Fruit fly (Drosophila melanogaster): ENCODE measurements around the gene Atxn7.
A peak's percentile ranks its signal among the peaks of the same experiment; 100 is the strongest.

Atxn7 gene

DNA sequence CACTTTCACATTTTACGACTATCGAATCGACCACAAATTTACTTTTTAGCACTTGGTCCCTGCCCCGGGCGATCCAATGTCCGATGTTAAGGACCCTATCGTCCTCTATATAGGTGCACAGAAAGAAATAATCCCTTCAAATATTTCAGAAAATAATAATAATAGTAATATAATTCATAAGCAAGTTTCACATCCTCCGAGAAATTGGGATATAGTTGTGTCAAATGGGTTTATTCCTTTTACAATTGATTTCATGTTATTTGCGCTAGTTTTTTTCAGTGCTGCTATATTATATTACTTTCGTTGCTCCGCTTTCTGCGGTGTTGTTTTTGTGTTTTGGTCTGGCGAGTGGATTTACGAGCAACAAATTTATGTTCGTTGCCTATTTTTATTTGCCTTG is 27.2 kb upstream of the Atxn7 start (continued):
- peak; percentile 52 for TF ChIP-seq CoRest (tag; optimal IDR thresholded peaks at IDR 0.05)
- TF ChIP-seq CG30431 (GFP tag; optimal IDR thresholded peaks at IDR 0.05), result no peak
- TF ChIP-seq her (GFP tag; optimal IDR thresholded peaks at IDR 0.05), result no peak
- TF ChIP-seq Fer2 (tag; optimal IDR thresholded peaks at IDR 0.05), result no peak
- no peak for TF ChIP-seq CG12104 (GFP tag; optimal IDR thresholded peaks at IDR 0.05)
- no peak for TF ChIP-seq Hey (tag; optimal IDR thresholded peaks at IDR 0.05)
- TF ChIP-seq pros (GFP tag; optimal IDR thresholded peaks at IDR 0.05), result no peak
- no peak for TF ChIP-seq Hr78 (GFP tag; optimal IDR thresholded peaks at IDR 0.05)
- TF ChIP-seq Bteb2 (GFP tag; optimal IDR thresholded peaks at IDR 0.05), result no peak
- no peak for TF ChIP-seq da (GFP tag; optimal IDR thresholded peaks at IDR 0.05)
- TF ChIP-seq tx (GFP tag; optimal IDR thresholded peaks at IDR 0.05), result no peak

dm6 chr2L:2357228-2357656 is 18.4 kb upstream of the Atxn7 start, which contains the start of gene CG9967:
TSS of gene CG9967 (minus strand) at chr2L:2357356.
- TF ChIP-seq Hand (GFP tag; optimal IDR thresholded peaks at IDR 0.05) (no peak), odd (GFP tag; optimal IDR thresholded peaks at IDR 0.05) (no peak), CG8944 (GFP tag; optimal IDR thresholded peaks at IDR 0.05) (no peak), nerfin-2 (GFP tag; IDR thresholded peaks at IDR 0.05; ENCODE audit: partially characterized antibody) (peak; percentile 27; the same call in 1 of the 2 replicates), Ada2b (GFP tag; IDR thresholded peaks at IDR 0.05) (no peak), CG4854 (GFP tag; optimal IDR thresholded peaks at IDR 0.05) (no peak), ssp (GFP tag; IDR thresholded peaks at IDR 0.05) (no peak), mirr (GFP tag; optimal IDR thresholded peaks at IDR 0.05) (no peak), fd3F (GFP tag; optimal IDR thresholded peaks at IDR 0.05) (no peak), ash1 (GFP tag; optimal IDR thresholded peaks at IDR 0.05) (no peak), ro (GFP tag; IDR thresholded peaks at IDR 0.05) (no peak), CG17568 (GFP tag; optimal IDR thresholded peaks at IDR 0.05) (no peak), Tbp (GFP tag; optimal IDR thresholded peaks at IDR 0.05) (no peak), CG4730 (GFP tag; IDR thresholded peaks at IDR 0.05) (no peak), CG10543 (GFP tag; optimal IDR thresholded peaks at IDR 0.05) (no peak), CG3065 (GFP tag; optimal IDR thresholded peaks at IDR 0.05) (no peak), Hmx (GFP tag; optimal IDR thresholded peaks at IDR 0.05) (no peak), wor (GFP tag; IDR thresholded peaks at IDR 0.05) (no peak), CG15011 (GFP tag; optimal IDR thresholded peaks at IDR 0.05) (no peak), CG13296 (GFP tag; optimal IDR thresholded peaks at IDR 0.05) (peak; percentile 18), prd (optimal IDR thresholded peaks at IDR 0.05) (no peak), prd (GFP tag; IDR thresholded peaks at IDR 0.05) (no peak), TFAM (GFP tag; optimal IDR thresholded peaks at IDR 0.05) (no peak), nom (GFP tag; optimal IDR thresholded peaks at IDR 0.05) (no peak), CG16813 (GFP tag; IDR thresholded peaks at IDR 0.05; ENCODE audit: partially characterized antibody) (peak; percentile 38; the same call in 1 of the 3 replicates), esg (GFP tag; conservative IDR thresholded peaks at IDR 0.05) (no peak), CG11723 (GFP tag; optimal IDR thresholded peaks at IDR 0.05) (no peak), Scr (GFP tag; IDR thresholded peaks at IDR 0.05; ENCODE audit: partially characterized antibody) (peak; percentile 47; the same call in 1 of the 2 replicates), crp (GFP tag; optimal IDR thresholded peaks at IDR 0.05) (peak; percentile 54 to 91), CG15601 (tag; optimal IDR thresholded peaks at IDR 0.05) (peak; percentile 34), CG16815 (GFP tag; optimal IDR thresholded peaks at IDR 0.05) (no peak), Nf-YA (GFP tag; IDR thresholded peaks at IDR 0.05) (no peak), zf30C (GFP tag; optimal IDR thresholded peaks at IDR 0.05) (no peak), slbo (GFP tag; IDR thresholded peaks at IDR 0.05) (no peak), Lhr (GFP tag; optimal IDR thresholded peaks at IDR 0.05) (no peak), tll (GFP tag; optimal IDR thresholded peaks at IDR 0.05) (no peak), CG17328 (GFP tag; IDR thresholded peaks at IDR 0.05) (no peak), Poxn (GFP tag; IDR thresholded peaks at IDR 0.05) (no peak), ERR (GFP tag; optimal IDR thresholded peaks at IDR 0.05) (no peak)

Data from whole organism, embryonic.